Worm (Caenorhabditis elegans): Measurements from ENCODE around the gene rif-1.2.

The rif-1.2 gene

DNA sequence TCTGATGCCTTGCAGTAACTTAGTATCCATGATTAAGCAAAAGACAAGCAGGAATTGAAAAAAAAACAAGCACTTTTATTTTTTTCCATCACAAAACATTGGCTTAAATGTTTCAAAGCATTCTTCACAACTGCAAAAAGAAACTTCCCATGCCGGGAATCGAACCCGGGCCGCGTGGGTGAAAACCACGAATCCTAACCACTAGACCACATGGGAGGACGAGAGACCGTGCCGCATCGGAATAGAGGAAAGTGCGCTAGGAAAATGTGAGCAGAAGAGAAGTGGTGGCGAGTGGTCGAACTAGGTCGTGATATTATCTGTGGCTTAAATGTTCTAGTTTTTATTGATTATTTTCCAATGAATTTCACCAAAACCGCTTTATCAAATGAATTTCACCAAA, 3.7 kb downstream of the rif-1.2 start (continued):
- TF ChIP-seq ceh-32 (tag; optimal IDR thresholded peaks at IDR 0.05; ENCODE audit: poor library complexity) (no peak), ceh-28 (tag; optimal IDR thresholded peaks at IDR 0.05) (no peak), sdz-12 (GFP tag; optimal IDR thresholded peaks at IDR 0.05) (no peak), daf-12 (tag; optimal IDR thresholded peaks at IDR 0.05) (no peak), cey-2 (tag; optimal IDR thresholded peaks at IDR 0.05; ENCODE audit: borderline replicate concordance, insufficient read depth) (no peak), Y75B8A.6 (GFP tag; IDR thresholded peaks at IDR 0.05) (no peak), rbr-2 (tag; optimal IDR thresholded peaks at IDR 0.05) (peak; percentile 30), nhr-77 (tag; optimal IDR thresholded peaks at IDR 0.05) (peak; percentile 64), mxl-3 (GFP tag; optimal IDR thresholded peaks at IDR 0.05) (peak; percentile 39), skn-1 (tag; optimal IDR thresholded peaks at IDR 0.05) (no peak), lir-3 (tag; optimal IDR thresholded peaks at IDR 0.05) (no peak), hmg-1.1 (GFP tag; IDR thresholded peaks at IDR 0.05) (peak; percentile 90), ceh-62 (tag; optimal IDR thresholded peaks at IDR 0.05) (no peak), F44E2.7 (GFP tag; IDR thresholded peaks at IDR 0.05) (no peak), ceh-82 (tag; optimal IDR thresholded peaks at IDR 0.05) (no peak), nhr-25 (tag; optimal IDR thresholded peaks at IDR 0.05; ENCODE audit: borderline replicate concordance, insufficient read depth) (no peak), spr-1 (tag; optimal IDR thresholded peaks at IDR 0.05) (peak; percentile 14), lin-29 (GFP tag; IDR thresholded peaks at IDR 0.05) (no peak), snpc-1.2 (GFP tag; IDR thresholded peaks at IDR 0.05) (peak; percentile 84), R02D3.7 (tag; optimal IDR thresholded peaks at IDR 0.05) (no peak), Y105C5A.15 (GFP tag; IDR thresholded peaks at IDR 0.05) (0 out of 2 replicates have a peak, but pooled peaks have one; percentile 55), F37D6.2 (tag; optimal IDR thresholded peaks at IDR 0.05) (no peak), lin-38 (GFP tag; IDR thresholded peaks at IDR 0.05) (no peak), spr-3 (GFP tag; optimal IDR thresholded peaks at IDR 0.05) (no peak), F10B5.3 (tag; optimal IDR thresholded peaks at IDR 0.05) (no peak), gei-8 (GFP tag; optimal IDR thresholded peaks at IDR 0.05) (peak; percentile 0), egl-27 (tag; optimal IDR thresholded peaks at IDR 0.05) (no peak)

DNA sequence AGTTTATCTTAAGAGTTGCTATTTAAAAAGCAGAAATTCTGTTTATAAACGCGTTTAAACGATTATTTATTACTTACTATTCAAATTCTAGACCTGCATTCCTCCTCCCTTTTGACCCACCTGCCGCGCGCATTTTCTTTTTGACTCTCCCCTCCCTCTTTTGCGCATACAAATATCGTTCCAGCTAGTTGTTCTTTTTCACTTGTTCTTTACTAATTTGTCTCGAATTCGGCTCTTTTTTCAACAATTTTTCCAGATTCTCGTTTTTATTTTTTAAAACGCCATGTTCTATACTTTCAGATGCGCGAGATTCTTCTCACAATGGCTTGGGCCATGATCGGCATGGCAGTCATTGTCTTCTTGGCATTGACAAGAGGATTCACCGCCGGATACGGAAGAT, 5.8 kb downstream of the rif-1.2 start, which contains the start of gene F19H6.4:
Gene F19H6.4, plus strand, starts transcription at position 301 of the 400 bp plus-strand sequence.
- TF ChIP-seq ceh-20 (GFP tag; IDR thresholded peaks at IDR 0.05) (no peak), pqm-1 (tag; optimal IDR thresholded peaks at IDR 0.05) (no peak), cey-2 (tag; optimal IDR thresholded peaks at IDR 0.05; ENCODE audit: borderline replicate concordance, insufficient read depth) (no peak), zip-11 (GFP tag; IDR thresholded peaks at IDR 0.05) (no peak), T26A8.4 (GFP tag; IDR thresholded peaks at IDR 0.05) (no peak), Y105C5A.15 (GFP tag; IDR thresholded peaks at IDR 0.05) (no peak), nhr-6 (tag; optimal IDR thresholded peaks at IDR 0.05) (no peak), arid-1 (GFP tag; conservative IDR thresholded peaks at IDR 0.05) (no peak), aha-1 (tag) (no peak), D1046.2 (GFP tag; IDR thresholded peaks at IDR 0.05) (no peak), ztf-11 (tag; optimal IDR thresholded peaks at IDR 0.05) (no peak), lin-13 (GFP tag; optimal IDR thresholded peaks at IDR 0.05) (no peak), mep-1 (tag; optimal IDR thresholded peaks at IDR 0.05) (no peak), nhr-77 (tag; optimal IDR thresholded peaks at IDR 0.05) (no peak), mdt-29 (GFP tag; IDR thresholded peaks at IDR 0.05) (no peak), rbr-2 (tag; optimal IDR thresholded peaks at IDR 0.05) (no peak), zfp-2 (tag; optimal IDR thresholded peaks at IDR 0.05) (no peak), mxl-2 (GFP tag; conservative IDR thresholded peaks at IDR 0.05) (no peak), lin-1 (GFP tag; IDR thresholded peaks at IDR 0.05) (no peak)
